2 fruit fly cellular contexts compared by ENCODE assay signal in the genomic region with DNA sequence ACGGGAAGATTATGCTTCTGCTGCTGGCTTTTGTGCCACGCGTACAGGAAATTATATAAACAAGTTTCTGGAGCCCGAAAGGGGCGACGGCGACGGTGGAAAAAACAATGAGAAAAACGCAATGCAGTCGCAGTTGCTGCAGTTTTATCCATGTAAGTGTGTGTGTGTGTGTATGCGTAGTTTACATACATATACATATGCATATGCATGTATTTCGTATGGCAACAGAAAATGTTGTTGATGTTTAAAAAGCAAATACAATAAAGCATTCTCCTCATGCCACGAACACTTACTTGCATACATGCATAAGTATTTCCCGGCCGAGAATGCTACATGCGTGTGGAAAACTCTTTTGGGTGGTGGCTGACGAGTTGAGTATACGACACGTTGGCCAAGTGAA.
TF ChIP-seq lines count a peak whose summit lies in the region.

No protein-coding gene starts in this region.

TF ChIP-seq in whole organism, embryonic, 481 proteins besides CTCF, POLR2A, EP300 and RAD21 (continued from another document and continues in another):
- peak; percentile 55 for TF ChIP-seq CG1233 (GFP tag; optimal IDR thresholded peaks at IDR 0.05; lab: Kevin White, UChicago)
- TF ChIP-seq gem (tag; optimal IDR thresholded peaks at IDR 0.05; lab: Kevin White, UChicago) = peak; percentile 52
- TF ChIP-seq Bdp1 (GFP tag; optimal IDR thresholded peaks at IDR 0.05; lab: Kevin White, UChicago) = no peak
- no peak for TF ChIP-seq Dek (tag; optimal IDR thresholded peaks at IDR 0.05; lab: Kevin White, UChicago)
- TF ChIP-seq Ets65A (GFP tag; lab: Kevin White, UChicago) = no peak
- TF ChIP-seq CG17328 (GFP tag; IDR thresholded peaks at IDR 0.05; lab: Robert Waterston, UW) = peak; percentile 27; the same call in 1 of the 2 replicates
- peak; percentile 23 for TF ChIP-seq CG18599 (GFP tag; optimal IDR thresholded peaks at IDR 0.05; lab: Kevin White, UChicago)
- TF ChIP-seq tx (GFP tag; optimal IDR thresholded peaks at IDR 0.05; lab: Kevin White, UChicago) = no peak
- TF ChIP-seq cwo (GFP tag; optimal IDR thresholded peaks at IDR 0.05; lab: Kevin White, UChicago) = no peak
- TF ChIP-seq Optix (GFP tag; IDR thresholded peaks at IDR 0.05; lab: Robert Waterston, UW) = no peak
- no peak for TF ChIP-seq Antp (GFP tag; optimal IDR thresholded peaks at IDR 0.05; lab: Kevin White, UChicago)
- TF ChIP-seq Rx (GFP tag; IDR thresholded peaks at IDR 0.05; lab: Robert Waterston, UW) = no peak
- TF ChIP-seq sug (tag; optimal IDR thresholded peaks at IDR 0.05; lab: Kevin White, UChicago) = no peak
- TF ChIP-seq chn (GFP tag; optimal IDR thresholded peaks at IDR 0.05; lab: Kevin White, UChicago) = no peak
- no peak for TF ChIP-seq CG11696 (GFP tag; IDR thresholded peaks at IDR 0.05; lab: Robert Waterston, UW)
- peak; percentile 48 for TF ChIP-seq nau (GFP tag; optimal IDR thresholded peaks at IDR 0.05; lab: Kevin White, UChicago)
- TF ChIP-seq CG9609 (GFP tag; optimal IDR thresholded peaks at IDR 0.05; lab: Kevin White, UChicago) = no peak
- peak; percentile 78 for TF ChIP-seq CG15601 (tag; optimal IDR thresholded peaks at IDR 0.05; lab: Kevin White, UChicago)
- TF ChIP-seq CG2889 (GFP tag; IDR thresholded peaks at IDR 0.05; lab: Robert Waterston, UW) = no peak
- no peak for TF ChIP-seq Dip3 (GFP tag; optimal IDR thresholded peaks at IDR 0.05; lab: Kevin White, UChicago)
- TF ChIP-seq CG4282 (GFP tag; optimal IDR thresholded peaks at IDR 0.05; lab: Kevin White, UChicago) = no peak
- TF ChIP-seq Ravus (GFP tag; IDR thresholded peaks at IDR 0.05; lab: Robert Waterston, UW) = no peak
- no peak for TF ChIP-seq CG11456 (GFP tag; IDR thresholded peaks at IDR 0.05; lab: Robert Waterston, UW)
- no peak for TF ChIP-seq CG4617 (GFP tag; optimal IDR thresholded peaks at IDR 0.05; lab: Kevin White, UChicago; ENCODE audit: borderline replicate concordance)
- no peak for TF ChIP-seq CG8478 (optimal IDR thresholded peaks at IDR 0.05; lab: Kevin White, UChicago)
- no peak for TF ChIP-seq ro (GFP tag; IDR thresholded peaks at IDR 0.05; lab: Robert Waterston, UW)
- TF ChIP-seq emc (GFP tag; optimal IDR thresholded peaks at IDR 0.05; lab: Kevin White, UChicago) = no peak
- no peak for TF ChIP-seq Max (GFP tag; optimal IDR thresholded peaks at IDR 0.05; lab: Kevin White, UChicago)
- peak in 1 of 2 experiments; percentile 55 for TF ChIP-seq eve (GFP tag; optimal IDR thresholded peaks at IDR 0.05; lab: Kevin White, UChicago)
- no peak for TF ChIP-seq Nf-YA (GFP tag; IDR thresholded peaks at IDR 0.05; lab: Robert Waterston, UW)
- peak; percentile 7 for TF ChIP-seq dmrt99B (tag; optimal IDR thresholded peaks at IDR 0.05; lab: Kevin White, UChicago)
- no peak for TF ChIP-seq CG6654 (GFP tag; optimal IDR thresholded peaks at IDR 0.05; lab: Kevin White, UChicago)
- TF ChIP-seq CG4360 (GFP tag; IDR thresholded peaks at IDR 0.05; lab: Robert Waterston, UW) = no peak; the same call in 1 of the 2 replicates
- no peak for TF ChIP-seq CG14667 (GFP tag; IDR thresholded peaks at IDR 0.05; lab: Robert Waterston, UW)
- TF ChIP-seq Ptx1 (GFP tag; IDR thresholded peaks at IDR 0.05; lab: Robert Waterston, UW) = no peak
- TF ChIP-seq CG10431 (GFP tag; optimal IDR thresholded peaks at IDR 0.05; lab: Kevin White, UChicago) = peak; percentile 82
- TF ChIP-seq schlank (tag; optimal IDR thresholded peaks at IDR 0.05; lab: Kevin White, UChicago) = no peak
- TF ChIP-seq Kr (GFP tag; optimal IDR thresholded peaks at IDR 0.05; lab: Kevin White, UChicago) = peak; percentile 32
- no peak for TF ChIP-seq tna (GFP tag; IDR thresholded peaks at IDR 0.05; lab: Robert Waterston, UW; ENCODE audit: partially characterized antibody)
- TF ChIP-seq sens-2 (GFP tag; IDR thresholded peaks at IDR 0.05; lab: Robert Waterston, UW) = 0 out of 2 replicates have a peak, but pooled peaks have one; percentile 10
- no peak for TF ChIP-seq CG6175 (GFP tag; IDR thresholded peaks at IDR 0.05; lab: Robert Waterston, UW)
- TF ChIP-seq Abd-B (GFP tag; optimal IDR thresholded peaks at IDR 0.05; lab: Kevin White, UChicago) = no peak
- no peak for TF ChIP-seq Hr78 (GFP tag; optimal IDR thresholded peaks at IDR 0.05; lab: Kevin White, UChicago)
- no peak for TF ChIP-seq HmgZ (tag; optimal IDR thresholded peaks at IDR 0.05; lab: Kevin White, UChicago)
- TF ChIP-seq Dbx (GFP tag; IDR thresholded peaks at IDR 0.05; lab: Robert Waterston, UW) = no peak
- TF ChIP-seq CG17568 (GFP tag; optimal IDR thresholded peaks at IDR 0.05; lab: Kevin White, UChicago) = peak; percentile 25
- peak; percentile 50 for TF ChIP-seq bab2 (GFP tag; optimal IDR thresholded peaks at IDR 0.05; lab: Kevin White, UChicago)
- no peak for TF ChIP-seq Trl (optimal IDR thresholded peaks at IDR 0.05; lab: Kevin White, UChicago)
- TF ChIP-seq Trl (GFP tag; optimal IDR thresholded peaks at IDR 0.05; lab: Kevin White, UChicago) = peak; percentile 38
- TF ChIP-seq Vsx1 (GFP tag; optimal IDR thresholded peaks at IDR 0.05; lab: Kevin White, UChicago) = no peak
- TF ChIP-seq pum (GFP tag; optimal IDR thresholded peaks at IDR 0.05; lab: Kevin White, UChicago) = no peak
- peak; percentile 34; the same call in 2 of the 3 replicates for TF ChIP-seq croc (GFP tag; conservative IDR thresholded peaks at IDR 0.05; lab: Robert Waterston, UW)
- no peak; the same call in 1 of the 2 replicates for TF ChIP-seq CG14014 (GFP tag; IDR thresholded peaks at IDR 0.05; lab: Robert Waterston, UW)
- TF ChIP-seq CG42726 (GFP tag; IDR thresholded peaks at IDR 0.05; lab: Robert Waterston, UW; ENCODE audit: partially characterized antibody) = no peak
- no peak for TF ChIP-seq slp2 (GFP tag; optimal IDR thresholded peaks at IDR 0.05; lab: Kevin White, UChicago)
- TF ChIP-seq unpg (GFP tag; optimal IDR thresholded peaks at IDR 0.05; lab: Kevin White, UChicago) = peak; percentile 40
- TF ChIP-seq CG10654 (GFP tag; optimal IDR thresholded peaks at IDR 0.05; lab: Kevin White, UChicago) = peak; percentile 11
- no peak for TF ChIP-seq CG12659 (GFP tag; optimal IDR thresholded peaks at IDR 0.05; lab: Kevin White, UChicago)
- TF ChIP-seq CG8089 (GFP tag; optimal IDR thresholded peaks at IDR 0.05; lab: Kevin White, UChicago) = peak; percentile 27
- peak; percentile 28 for TF ChIP-seq CG18764 (GFP tag; optimal IDR thresholded peaks at IDR 0.05; lab: Kevin White, UChicago)
- TF ChIP-seq so (GFP tag; IDR thresholded peaks at IDR 0.05; lab: Robert Waterston, UW) = no peak
- no peak for TF ChIP-seq gfzf (GFP tag; optimal IDR thresholded peaks at IDR 0.05; lab: Kevin White, UChicago)
- TF ChIP-seq CkIIα-i1 (GFP tag; IDR thresholded peaks at IDR 0.05; lab: Robert Waterston, UW) = no peak
- TF ChIP-seq lola (GFP tag; optimal IDR thresholded peaks at IDR 0.05; lab: Kevin White, UChicago) = peak in 1 of 3 experiments; percentile 47
- TF ChIP-seq luna (GFP tag; optimal IDR thresholded peaks at IDR 0.05; lab: Kevin White, UChicago) = no peak

TF ChIP-seq in whole organism, prepupa, 60 proteins besides CTCF, POLR2A, EP300 and RAD21 (continued from another document):
- peak; percentile 44; the same call in 1 of the 2 replicates for TF ChIP-seq CG15336 (GFP tag; IDR thresholded peaks at IDR 0.05; lab: Robert Waterston, UW)
- TF ChIP-seq cyc (GFP tag; optimal IDR thresholded peaks at IDR 0.05; lab: Kevin White, UChicago) = no peak
- no peak for TF ChIP-seq Smox (GFP tag; optimal IDR thresholded peaks at IDR 0.05; lab: Kevin White, UChicago)
- TF ChIP-seq CG6854 (GFP tag; optimal IDR thresholded peaks at IDR 0.05; lab: Kevin White, UChicago) = no peak
- peak; percentile 17 for TF ChIP-seq CG3919 (GFP tag; optimal IDR thresholded peaks at IDR 0.05; lab: Kevin White, UChicago)
- TF ChIP-seq CG31627 (GFP tag; optimal IDR thresholded peaks at IDR 0.05; lab: Kevin White, UChicago) = no peak
- no peak for TF ChIP-seq Hr39 (GFP tag; optimal IDR thresholded peaks at IDR 0.05; lab: Kevin White, UChicago)
- TF ChIP-seq CG34406 (GFP tag; optimal IDR thresholded peaks at IDR 0.05; lab: Kevin White, UChicago) = peak; percentile 46
- no peak for TF ChIP-seq Sox102F (GFP tag; optimal IDR thresholded peaks at IDR 0.05; lab: Kevin White, UChicago)
- peak; percentile 17 for TF ChIP-seq Ets96B (tag; optimal IDR thresholded peaks at IDR 0.05; lab: Kevin White, UChicago)
- TF ChIP-seq CG3032 (tag; optimal IDR thresholded peaks at IDR 0.05; lab: Kevin White, UChicago) = peak; percentile 35
- TF ChIP-seq Hr4 (GFP tag; optimal IDR thresholded peaks at IDR 0.05; lab: Kevin White, UChicago) = peak; percentile 5
- TF ChIP-seq fd85E (GFP tag; optimal IDR thresholded peaks at IDR 0.05; lab: Kevin White, UChicago) = no peak
- peak; percentile 9 for TF ChIP-seq CG32006 (GFP tag; optimal IDR thresholded peaks at IDR 0.05; lab: Kevin White, UChicago)
- TF ChIP-seq CG4318 (GFP tag; optimal IDR thresholded peaks at IDR 0.05; lab: Kevin White, UChicago) = no peak
- no peak for TF ChIP-seq CG11902 (GFP tag; optimal IDR thresholded peaks at IDR 0.05; lab: Kevin White, UChicago)
- TF ChIP-seq acj6 (GFP tag; optimal IDR thresholded peaks at IDR 0.05; lab: Kevin White, UChicago) = no peak
- TF ChIP-seq vri (GFP tag; optimal IDR thresholded peaks at IDR 0.05; lab: Kevin White, UChicago) = peak; percentile 49
- TF ChIP-seq Blimp-1 (GFP tag; optimal IDR thresholded peaks at IDR 0.05; lab: Kevin White, UChicago) = no peak
- peak; percentile 39; the same call in 1 of the 3 replicates for TF ChIP-seq eg (GFP tag; IDR thresholded peaks at IDR 0.05; lab: Robert Waterston, UW)
- no peak for TF ChIP-seq Met (GFP tag; optimal IDR thresholded peaks at IDR 0.05; lab: Kevin White, UChicago)
- peak; percentile 82 for TF ChIP-seq Eip78C (GFP tag; lab: Kevin White, UChicago)
- peak; percentile 17; the same call in 1 of the 2 replicates for TF ChIP-seq Gug (GFP tag; IDR thresholded peaks at IDR 0.05; lab: Robert Waterston, UW)
- TF ChIP-seq Sox15 (GFP tag; optimal IDR thresholded peaks at IDR 0.05; lab: Kevin White, UChicago) = no peak
- peak; percentile 7 for TF ChIP-seq Eip75B (GFP tag; optimal IDR thresholded peaks at IDR 0.05; lab: Kevin White, UChicago)
- peak; percentile 83 for TF ChIP-seq fkh (GFP tag; optimal IDR thresholded peaks at IDR 0.05; lab: Kevin White, UChicago)
- TF ChIP-seq esn (GFP tag; optimal IDR thresholded peaks at IDR 0.05; lab: Kevin White, UChicago) = peak; percentile 1
- peak; percentile 25 for TF ChIP-seq CG6792 (GFP tag; optimal IDR thresholded peaks at IDR 0.05; lab: Kevin White, UChicago)
- no peak for TF ChIP-seq OdsH (GFP tag; optimal IDR thresholded peaks at IDR 0.05; lab: Kevin White, UChicago)
- TF ChIP-seq CG11762 (GFP tag; optimal IDR thresholded peaks at IDR 0.05; lab: Kevin White, UChicago; ENCODE audit: insufficient read depth) = no peak
- peak; percentile 57; the same call in 2 of the 3 replicates for TF ChIP-seq CG6163 (GFP tag; IDR thresholded peaks at IDR 0.05; lab: Robert Waterston, UW)
- TF ChIP-seq topi (GFP tag; optimal IDR thresholded peaks at IDR 0.05; lab: Kevin White, UChicago) = no peak
- peak; percentile 37; the same call in 2 of the 3 replicates for TF ChIP-seq CG8119 (GFP tag; IDR thresholded peaks at IDR 0.05; lab: Robert Waterston, UW)
- peak; percentile 26 for TF ChIP-seq CG8632 (GFP tag; optimal IDR thresholded peaks at IDR 0.05; lab: Kevin White, UChicago)
- no peak for TF ChIP-seq CG11294 (GFP tag; IDR thresholded peaks at IDR 0.05; lab: Robert Waterston, UW)
- TF ChIP-seq CG10631 (GFP tag; optimal IDR thresholded peaks at IDR 0.05; lab: Kevin White, UChicago) = peak; percentile 48
- no peak for TF ChIP-seq Eip93F (GFP tag; optimal IDR thresholded peaks at IDR 0.05; lab: Kevin White, UChicago)
